Worm (Caenorhabditis elegans) whole organism, young adult: ENCODE results near the gene srx-129.

Experiments
- C17E4.6 ChIP-seq: fragments of 200-800 bp; sonication (Bioruptor generic); IDR thresholded peaks from 2 replicates; pipeline ENCODE4 v1.3.6; 2022; ENCODE audit warnings: missing genetic modification reagents, missing genetic modification characterization, missing compliant biosample characterization
- F10E7.11 ChIP-seq: sonication (generic microtip); optimal IDR thresholded peaks from 2 replicates; lab custom pipeline; 2017; ENCODE audit warnings: mild to moderate bottlenecking, missing genetic modification characterization, moderate library complexity, missing compliant biosample characterization
- F22D6.2 ChIP-seq: sonication (generic microtip); optimal IDR thresholded peaks from 2 replicates; lab custom pipeline; 2016; ENCODE audit warnings: mild to moderate bottlenecking, missing genetic modification characterization, missing compliant biosample characterization
- F33H1.4 ChIP-seq: fragments of 200-800 bp; sonication (Bioruptor generic); IDR thresholded peaks from 2 replicates; pipeline ENCODE4 v1.3.6; 2022; ENCODE audit warnings: missing genetic modification reagents, missing genetic modification characterization, missing compliant biosample characterization
- F52B5.7 ChIP-seq: sonication (generic microtip); optimal IDR thresholded peaks from 2 replicates; lab custom pipeline; 2016; ENCODE audit warnings: mild to moderate bottlenecking, missing genetic modification characterization, missing compliant biosample characterization
- F57C9.4 ChIP-seq: sonication (generic microtip); optimal IDR thresholded peaks from 2 replicates; lab custom pipeline; 2017; ENCODE audit warnings: mild to moderate bottlenecking, missing genetic modification characterization, missing compliant biosample characterization
- K11D2.4 ChIP-seq: fragments of 200-800 bp; sonication (Bioruptor generic); IDR thresholded peaks from 2 replicates; pipeline ENCODE4 v1.3.6; 2022; ENCODE audit warnings: missing genetic modification reagents, missing genetic modification characterization, missing compliant biosample characterization
- K12H6.12 ChIP-seq: fragments of 200-800 bp; sonication (Bioruptor generic); optimal IDR thresholded peaks from 2 replicates; lab custom pipeline; 2018; ENCODE audit warnings: mild to moderate bottlenecking, missing genetic modification characterization, missing compliant biosample characterization
- Y56A3A.18 ChIP-seq: fragments of 200-800 bp; sonication (Bioruptor generic); IDR thresholded peaks from 2 replicates; pipeline ENCODE4 v1.3.6; 2022; ENCODE audit warnings: missing genetic modification reagents, missing genetic modification characterization, missing compliant biosample characterization
- ZK185.1 ChIP-seq: sonication (generic microtip); optimal IDR thresholded peaks from 2 replicates; lab custom pipeline; 2016; ENCODE audit warnings: mild to moderate bottlenecking, missing genetic modification characterization, missing compliant biosample characterization; ENCODE audit not compliant: poor library complexity, severe bottlenecking
- aptf-3 ChIP-seq: fragments of 200-800 bp; sonication (Bioruptor generic); IDR thresholded peaks from 2 replicates; pipeline ENCODE4 v1.3.6; 2022; ENCODE audit warnings: missing genetic modification characterization, missing compliant biosample characterization
- atf-7 ChIP-seq: sonication (generic microtip); optimal IDR thresholded peaks from 2 replicates; lab custom pipeline; 2017; ENCODE audit warnings: mild to moderate bottlenecking, missing genetic modification characterization, missing compliant biosample characterization
- attf-3 ChIP-seq: fragments of 200-800 bp; sonication (Bioruptor generic); conservative IDR thresholded peaks from 2 replicates; pipeline ENCODE4 v1.3.6; 2022; ENCODE audit warnings: missing genetic modification reagents, missing genetic modification characterization, missing compliant biosample characterization
- attf-5 ChIP-seq: fragments of 200-800 bp; sonication (Bioruptor generic); optimal IDR thresholded peaks from 2 replicates; lab custom pipeline; 2018; ENCODE audit warnings: mild to moderate bottlenecking, missing genetic modification characterization, missing compliant biosample characterization
- bed-1 ChIP-seq: fragments of 200-800 bp; sonication (Bioruptor generic); IDR thresholded peaks from 2 replicates; pipeline ENCODE4 v1.3.6; 2022; ENCODE audit warnings: missing genetic modification reagents, missing genetic modification characterization, missing compliant biosample characterization
- bed-2 ChIP-seq: fragments of 200-800 bp; sonication (Bioruptor generic); IDR thresholded peaks from 2 replicates; pipeline ENCODE4 v1.3.6; 2022; ENCODE audit warnings: missing genetic modification reagents, missing genetic modification characterization, missing compliant biosample characterization
- ceh-27 ChIP-seq: fragments of 200-800 bp; sonication (Bioruptor generic); optimal IDR thresholded peaks from 2 replicates; lab custom pipeline; 2018; ENCODE audit warnings: mild to moderate bottlenecking, missing genetic modification characterization, moderate library complexity, missing compliant biosample characterization
- ceh-58 ChIP-seq: fragments of 200-800 bp; sonication (Bioruptor generic); IDR thresholded peaks from 2 replicates; pipeline ENCODE4 v1.3.6; 2022; ENCODE audit warnings: missing genetic modification characterization, missing compliant biosample characterization
- ceh-91 ChIP-seq: fragments of 200-800 bp; sonication (Bioruptor generic); IDR thresholded peaks from 2 replicates; pipeline ENCODE4 v1.3.6; 2022; ENCODE audit warnings: missing genetic modification reagents, missing genetic modification characterization, missing compliant biosample characterization
- chd-7 ChIP-seq: sonication (generic microtip); optimal IDR thresholded peaks from 2 replicates; lab custom pipeline; 2016; ENCODE audit warnings: mild to moderate bottlenecking, missing genetic modification characterization, moderate library complexity, missing compliant biosample characterization
- die-1 ChIP-seq: sonication (generic microtip); optimal IDR thresholded peaks from 2 replicates; lab custom pipeline; 2016; ENCODE audit warnings: missing genotype, mild to moderate bottlenecking, missing genetic modification characterization, missing compliant biosample characterization
- dpff-1 ChIP-seq: sonication (generic microtip); optimal IDR thresholded peaks from 2 replicates; lab custom pipeline; 2017; ENCODE audit warnings: mild to moderate bottlenecking, missing genetic modification characterization, missing compliant biosample characterization
- egl-18 ChIP-seq: fragments of 200-800 bp; sonication (Bioruptor generic); IDR thresholded peaks from 2 replicates; pipeline ENCODE4 v1.3.6; 2022; ENCODE audit warnings: missing genetic modification reagents, missing genetic modification characterization, missing compliant biosample characterization
- egrh-3 ChIP-seq: fragments of 200-800 bp; sonication (Bioruptor generic); IDR thresholded peaks from 2 replicates; pipeline ENCODE4 v1.3.6; 2022; ENCODE audit warnings: missing genetic modification reagents, missing genetic modification characterization, missing compliant biosample characterization
- ekl-4 ChIP-seq: fragments of 200-800 bp; sonication (Bioruptor generic); IDR thresholded peaks from 2 replicates; pipeline ENCODE4 v1.3.6; 2022; ENCODE audit warnings: missing genetic modification reagents, missing genetic modification characterization, missing compliant biosample characterization
- him-1 ChIP-seq: sonication (generic microtip); optimal IDR thresholded peaks from 2 replicates; lab custom pipeline; 2016; ENCODE audit warnings: missing genotype, missing genetic modification reagents, missing genetic modification characterization, missing compliant biosample characterization
- hlh-26 ChIP-seq: fragments of 200-800 bp; sonication (Bioruptor generic); conservative IDR thresholded peaks from 2 replicates; pipeline ENCODE4 v1.3.6; 2022; ENCODE audit warnings: missing genetic modification reagents, missing genetic modification characterization, missing compliant biosample characterization
- hsf-1 ChIP-seq: fragments of 200-800 bp; sonication (Bioruptor generic); IDR thresholded peaks from 2 replicates; pipeline ENCODE4 v1.3.6; 2022; ENCODE audit warnings: missing genetic modification reagents, missing genetic modification characterization, missing compliant biosample characterization
- let-526 ChIP-seq: fragments of 200-800 bp; sonication (Bioruptor generic); IDR thresholded peaks from 2 replicates; pipeline ENCODE4 v1.3.6; 2022; ENCODE audit warnings: missing genetic modification reagents, missing genetic modification characterization, missing compliant biosample characterization
- let-607 ChIP-seq, 2 experiments: fragments of 200-800 bp in 1 of 2; sonication (Bioruptor generic) in 1 of 2; sonication (generic microtip) in 1 of 2; optimal IDR thresholded peaks; 2 replicates each; lab custom pipeline; 2016 to 2018; ENCODE audit warnings: mild to moderate bottlenecking in 2 of 2, missing compliant biosample characterization in 2 of 2, missing genetic modification characterization in 2 of 2, moderate library complexity in 2 of 2, missing genotype in 1 of 2
- lin-35 ChIP-seq, 3 experiments: fragments of 150-350 bp in 2 of 3; sonication (generic microtip) in 1 of 3; optimal IDR thresholded peaks; 2 replicates each; lab custom pipeline; 2014 to 2018; ENCODE audit warnings: missing biosample characterization in 3 of 3, missing genetic modification characterization in 3 of 3, missing genetic modification reagents in 3 of 3
- lir-1 ChIP-seq: fragments of 200-800 bp; sonication (Bioruptor generic); conservative IDR thresholded peaks from 2 replicates; pipeline ENCODE4 v1.3.6; 2022; ENCODE audit warnings: missing genetic modification reagents, missing genetic modification characterization, missing compliant biosample characterization
- madf-3 ChIP-seq: fragments of 200-800 bp; sonication (Bioruptor generic); IDR thresholded peaks from 2 replicates; pipeline ENCODE4 v1.3.6; 2022; ENCODE audit warnings: missing genetic modification reagents, missing genetic modification characterization, missing compliant biosample characterization
- mes-4 ChIP-seq: sonication (generic microtip); optimal IDR thresholded peaks from 2 replicates; lab custom pipeline; 2016; ENCODE audit warnings: missing genotype, missing genetic modification characterization, missing compliant biosample characterization
- nfya-1 ChIP-seq: sonication (generic microtip); optimal IDR thresholded peaks from 2 replicates; lab custom pipeline; 2017; ENCODE audit warnings: antibody characterized with exemption, missing compliant biosample characterization, missing genetic modification characterization, borderline replicate concordance; ENCODE audit not compliant: insufficient read depth
- nhr-120 ChIP-seq: fragments of 200-800 bp; sonication (Bioruptor generic); IDR thresholded peaks from 2 replicates; pipeline ENCODE4 v1.3.6; 2022; ENCODE audit warnings: missing genetic modification characterization, missing compliant biosample characterization
- nhr-80 ChIP-seq: sonication (generic microtip); optimal IDR thresholded peaks from 2 replicates; lab custom pipeline; 2016; ENCODE audit warnings: missing genetic modification characterization, missing compliant biosample characterization
- pha-4 ChIP-seq: fragments of 150-350 bp; sonication (generic microtip); optimal IDR thresholded peaks from 2 replicates; lab custom pipeline; 2014; ENCODE audit warnings: missing biosample characterization, missing genetic modification reagents, missing genetic modification characterization
- rcor-1 ChIP-seq: fragments of 200-800 bp; sonication (Bioruptor generic); IDR thresholded peaks from 2 replicates; pipeline ENCODE4 v1.3.6; 2022; ENCODE audit warnings: missing genetic modification reagents, missing genetic modification characterization, missing compliant biosample characterization
- repo-1 ChIP-seq: sonication (generic microtip); optimal IDR thresholded peaks from 2 replicates; lab custom pipeline; 2017; ENCODE audit warnings: mild to moderate bottlenecking, missing genetic modification characterization, missing compliant biosample characterization
- sdz-38 ChIP-seq: sonication (generic microtip); optimal IDR thresholded peaks from 2 replicates; lab custom pipeline; 2016; ENCODE audit warnings: missing genotype, missing genetic modification characterization, missing compliant biosample characterization
- sea-2 ChIP-seq: fragments of 200-800 bp; sonication (Bioruptor generic); IDR thresholded peaks from 2 replicates; pipeline ENCODE4 v1.3.6; 2022; ENCODE audit warnings: missing genetic modification characterization, missing compliant biosample characterization
- snpc-1.1 ChIP-seq: sonication (generic microtip); optimal IDR thresholded peaks from 2 replicates; lab custom pipeline; 2017; ENCODE audit warnings: missing genetic modification characterization, mild to moderate bottlenecking, missing compliant biosample characterization, antibody characterized with exemption, moderate library complexity, missing genotype, missing genetic modification reagents; ENCODE audit not compliant: insufficient read depth
- tbx-9 ChIP-seq: sonication (generic microtip); optimal IDR thresholded peaks from 2 replicates; lab custom pipeline; 2016; ENCODE audit warnings: borderline replicate concordance, missing genetic modification characterization, inconsistent platforms, missing compliant biosample characterization
- tlf-1 ChIP-seq: fragments of 200-800 bp; sonication (Bioruptor generic); optimal IDR thresholded peaks from 2 replicates; lab custom pipeline; 2018; ENCODE audit warnings: mild to moderate bottlenecking, missing genetic modification characterization, missing compliant biosample characterization
- unc-130 ChIP-seq: sonication (generic microtip); optimal IDR thresholded peaks from 2 replicates; lab custom pipeline; 2016; ENCODE audit warnings: missing genetic modification reagents, missing genetic modification characterization, missing compliant biosample characterization
- unc-62 ChIP-seq: fragments of 150-350 bp; optimal IDR thresholded peaks from 2 replicates; lab custom pipeline; 2014; ENCODE audit warnings: missing biosample characterization, missing genetic modification reagents, missing genetic modification characterization
- ztf-18 ChIP-seq: sonication (generic microtip); optimal IDR thresholded peaks from 2 replicates; lab custom pipeline; 2016; ENCODE audit warnings: missing genotype, mild to moderate bottlenecking, missing genetic modification characterization, missing compliant biosample characterization
- ztf-3 ChIP-seq: fragments of 200-800 bp; sonication (Bioruptor generic); optimal IDR thresholded peaks from 2 replicates; lab custom pipeline; 2018; ENCODE audit warnings: mild to moderate bottlenecking, missing genetic modification characterization, missing compliant biosample characterization

srx-129 gene

DNA sequence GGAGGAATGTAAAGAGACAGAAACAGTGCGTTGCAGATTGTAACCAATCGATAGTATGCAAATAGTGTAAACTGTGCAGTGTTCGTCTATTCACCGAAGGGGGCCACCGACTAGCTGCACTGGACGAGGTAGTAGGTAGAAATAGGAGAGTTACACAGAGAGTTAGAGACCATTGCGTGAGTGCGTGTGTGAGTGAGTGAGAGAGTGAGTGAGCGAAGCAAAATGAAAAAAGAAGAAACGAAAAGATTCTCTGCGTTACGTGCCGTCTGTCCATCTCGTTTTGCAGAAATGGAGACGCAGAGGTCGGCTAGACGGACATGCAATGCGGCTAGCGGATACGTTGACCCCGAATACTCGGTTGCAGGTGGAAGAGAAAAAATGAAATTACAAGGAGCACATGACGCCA is 25.6 kb upstream of the srx-129 start:
- TF ChIP-seq let-607 (tag; optimal IDR thresholded peaks at IDR 0.05; lab: Kevin White, UChicago) = no peak
- TF ChIP-seq attf-5 (GFP tag; lab: Kevin White, UChicago) = peak; percentile 77
- no peak for TF ChIP-seq sdz-38
- TF ChIP-seq him-1 (tag; lab: Kevin White, UChicago) = no peak
- peak; percentile 27 for TF ChIP-seq ceh-27 (GFP tag; lab: Kevin White, UChicago)
- no peak for TF ChIP-seq ZK185.1 (tag; lab: Kevin White, UChicago)
- TF ChIP-seq repo-1 (tag; lab: Kevin White, UChicago) = no peak
- peak; percentile 67 for TF ChIP-seq nhr-80
- TF ChIP-seq C17E4.6 (GFP tag; lab: Robert Waterston, UW) = no peak
- TF ChIP-seq egl-18 (GFP tag; lab: Robert Waterston, UW) = no peak
- TF ChIP-seq bed-1 (GFP tag; lab: Robert Waterston, UW) = no peak
- TF ChIP-seq let-526 (GFP tag; lab: Robert Waterston, UW) = no peak
- no peak for TF ChIP-seq ceh-58 (GFP tag; lab: Robert Waterston, UW)
- no peak for TF ChIP-seq ztf-3 (GFP tag; lab: Kevin White, UChicago)
- peak in 1 of 3 experiments; percentile 28 for TF ChIP-seq lin-35 (GFP tag; optimal IDR thresholded peaks at IDR 0.05; lab: Kevin White, UChicago)
- TF ChIP-seq die-1 (tag; lab: Kevin White, UChicago) = no peak
- TF ChIP-seq nhr-120 (GFP tag; lab: Robert Waterston, UW) = no peak
- TF ChIP-seq F22D6.2 = no peak
- TF ChIP-seq madf-3 (GFP tag; lab: Robert Waterston, UW) = no peak
- TF ChIP-seq chd-7 (tag; lab: Kevin White, UChicago) = peak; percentile 31
- no peak for TF ChIP-seq hlh-26 (GFP tag; lab: Robert Waterston, UW)
- TF ChIP-seq ekl-4 (GFP tag; lab: Robert Waterston, UW) = no peak
- no peak for TF ChIP-seq tlf-1 (GFP tag; lab: Kevin White, UChicago)
- TF ChIP-seq hsf-1 (GFP tag; lab: Robert Waterston, UW) = no peak
- no peak for TF ChIP-seq bed-2 (GFP tag; lab: Robert Waterston, UW)
- TF ChIP-seq unc-130 = no peak
- TF ChIP-seq mes-4 = no peak
- TF ChIP-seq egrh-3 (GFP tag; lab: Robert Waterston, UW) = no peak
- no peak for TF ChIP-seq K11D2.4 (GFP tag; lab: Robert Waterston, UW)
- no peak for TF ChIP-seq snpc-1.1 (tag; lab: Kevin White, UChicago)
- no peak for TF ChIP-seq aptf-3 (GFP tag; lab: Robert Waterston, UW)
- TF ChIP-seq ceh-91 = no peak
- peak; percentile 60 for TF ChIP-seq ztf-18 (tag; lab: Kevin White, UChicago)
- TF ChIP-seq attf-3 (GFP tag; lab: Robert Waterston, UW) = no peak
- peak; percentile 57; the same call in 1 of the 2 replicates for TF ChIP-seq rcor-1 (GFP tag; lab: Robert Waterston, UW)
- no peak for TF ChIP-seq pha-4 (tag; lab: Kevin White, UChicago)
- no peak for TF ChIP-seq tbx-9
- TF ChIP-seq F52B5.7 (tag; lab: Kevin White, UChicago) = no peak
- TF ChIP-seq F10E7.11 (tag; lab: Kevin White, UChicago) = no peak
- TF ChIP-seq nfya-1 (tag; lab: Kevin White, UChicago) = no peak
- TF ChIP-seq sea-2 (GFP tag; lab: Robert Waterston, UW) = no peak
- 0 out of 2 replicates have a peak, but pooled peaks have one; percentile 44 for TF ChIP-seq Y56A3A.18
- no peak for TF ChIP-seq F33H1.4 (GFP tag; lab: Robert Waterston, UW)
- TF ChIP-seq dpff-1 = no peak
- no peak for TF ChIP-seq atf-7 (tag; lab: Kevin White, UChicago)
- 0 out of 2 replicates have a peak, but pooled peaks have one; percentile 49 for TF ChIP-seq lir-1 (GFP tag; lab: Robert Waterston, UW)
- no peak for TF ChIP-seq F57C9.4
- TF ChIP-seq K12H6.12 = peak; percentile 78
- no peak for TF ChIP-seq unc-62 (GFP tag; lab: Kevin White, UChicago)
